Worm (Caenorhabditis elegans) whole organism, midembryonic: ENCODE measurements around the gene C31E10.5.

ENCODE experiments used
- T22C8.4 ChIP-seq: fragments of 200-800 bp; sonication (Bioruptor generic); IDR thresholded peaks from 2 replicates; pipeline ENCODE4 v1.3.6; 2022; ENCODE audit warnings: missing genetic modification characterization, missing compliant biosample characterization
- cog-1 ChIP-seq: sonication (generic microtip); optimal IDR thresholded peaks from 2 replicates; lab custom pipeline; 2016; ENCODE audit warnings: missing genetic modification characterization, missing compliant biosample characterization
- flt-1 ChIP-seq: fragments of 200-800 bp; sonication (Bioruptor generic); IDR thresholded peaks from 2 replicates; pipeline ENCODE4 v1.3.6; 2022; ENCODE audit warnings: missing genetic modification characterization, missing compliant biosample characterization
- klf-2 ChIP-seq: fragments of 200-800 bp; sonication (Bioruptor generic); conservative IDR thresholded peaks from 2 replicates; pipeline ENCODE4 v1.3.6; 2022; ENCODE audit warnings: missing genetic modification reagents, missing genetic modification characterization, missing compliant biosample characterization
- med-1 ChIP-seq: sonication (generic microtip); optimal IDR thresholded peaks from 2 replicates; lab custom pipeline; 2017; ENCODE audit warnings: missing genetic modification characterization, mild to moderate bottlenecking, missing compliant biosample characterization, antibody characterized with exemption, missing genetic modification reagents; ENCODE audit not compliant: insufficient read depth
- ref-1 ChIP-seq: fragments of 200-800 bp; sonication (Bioruptor generic); conservative IDR thresholded peaks from 2 replicates; pipeline ENCODE4 v1.3.6; 2022; ENCODE audit warnings: missing genetic modification reagents, missing genetic modification characterization, missing compliant biosample characterization
- tab-1 ChIP-seq: fragments of 200-800 bp; sonication (Bioruptor generic); IDR thresholded peaks from 2 replicates; pipeline ENCODE4 v1.3.6; 2022; ENCODE audit warnings: missing genetic modification characterization, missing compliant biosample characterization

DNA sequence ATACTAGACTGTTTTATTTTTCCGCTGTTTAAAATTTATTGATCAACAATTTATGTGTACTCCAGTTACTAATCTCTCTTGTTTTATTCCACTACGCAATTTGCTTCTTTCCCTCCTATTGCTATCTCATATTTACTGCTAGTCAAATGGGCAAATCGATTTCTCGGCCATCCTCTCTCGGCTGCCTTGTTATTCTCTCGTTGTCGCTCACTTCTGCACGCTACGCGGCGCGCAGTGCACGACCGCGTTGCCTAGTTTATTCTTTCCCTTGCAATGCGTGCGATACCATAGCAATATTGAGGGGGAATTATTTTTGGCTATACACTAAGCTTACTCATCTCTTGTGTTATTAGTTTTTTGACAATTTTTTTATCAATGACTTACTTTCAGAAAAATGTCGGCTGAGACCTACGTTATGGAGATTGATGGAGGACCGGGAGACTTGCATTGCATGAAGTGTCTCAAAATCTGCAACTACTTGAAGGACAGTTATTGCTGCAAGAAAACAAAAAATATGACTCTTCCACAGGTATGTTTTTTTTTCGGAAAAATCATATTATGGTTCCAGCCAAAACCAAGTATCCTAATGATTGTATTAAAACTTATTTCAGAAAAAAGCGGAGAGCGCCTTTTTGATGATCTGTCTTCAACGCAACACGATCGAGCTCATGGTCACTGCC, 18.1 kb downstream of the C31E10.5 start, which contains the start of gene F48F7.6:
- no peak for TF ChIP-seq klf-2 (GFP tag; lab: Robert Waterston, UW)
- TF ChIP-seq flt-1 (GFP tag; lab: Robert Waterston, UW), result peak; percentile 76; the same call in 1 of the 2 replicates
- no peak for TF ChIP-seq ref-1
- peak; percentile 69 for TF ChIP-seq T22C8.4 (GFP tag; lab: Robert Waterston, UW)
- TF ChIP-seq tab-1, result 0 out of 2 replicates have a peak, but pooled peaks have one; percentile 37
- TF ChIP-seq cog-1 (tag; lab: Kevin White, UChicago), result no peak
- no peak for TF ChIP-seq med-1
